Fruit fly (Drosophila melanogaster) whole organism, embryonic: ENCODE data around the gene Rab39.

Experiments used
- Blimp-1 ChIP-seq: fragments of 200-800 bp; sonication (Bioruptor generic); optimal IDR thresholded peaks from 3 replicates; lab custom pipeline; 2018; ENCODE audit warnings: missing biosample characterization, missing genetic modification characterization, mild to moderate bottlenecking, moderate library complexity, missing genetic modification reagents
- C15 ChIP-seq: fragments of 200-800 bp; sonication (Bioruptor generic); IDR thresholded peaks from 3 replicates; pipeline ENCODE4 v1.3.6; 2022; ENCODE audit warnings: missing biosample characterization, missing genetic modification characterization
- CG10321 ChIP-seq: fragments of 200-800 bp; sonication (Bioruptor generic); IDR thresholded peaks from 2 replicates; pipeline ENCODE4 v1.3.6; 2022; ENCODE audit warnings: missing biosample characterization, missing genetic modification characterization
- CG10543 ChIP-seq: fragments of 200-800 bp; sonication (Bioruptor generic); optimal IDR thresholded peaks from 3 replicates; lab custom pipeline; 2017; ENCODE audit warnings: missing biosample characterization, mild to moderate bottlenecking, missing genetic modification characterization, moderate library complexity
- CG14050 ChIP-seq: fragments of 200-800 bp; sonication (Bioruptor generic); IDR thresholded peaks from 3 replicates; pipeline ENCODE4 v1.3.6; 2022; ENCODE audit warnings: missing biosample characterization, missing genetic modification characterization
- CG15011 ChIP-seq: fragments of 200-800 bp; sonication (Bioruptor generic); optimal IDR thresholded peaks from 3 replicates; lab custom pipeline; 2018; ENCODE audit warnings: missing biosample characterization, mild to moderate bottlenecking, missing genetic modification characterization
- CG15601 ChIP-seq: fragments of 200-800 bp; sonication (Bioruptor generic); optimal IDR thresholded peaks from 3 replicates; lab custom pipeline; 2019; ENCODE audit warnings: missing biosample characterization, mild to moderate bottlenecking, missing genetic modification characterization, moderate library complexity
- CG1603 ChIP-seq: fragments of 200-800 bp; sonication (Bioruptor generic); optimal IDR thresholded peaks from 2 replicates; lab custom pipeline; 2019; ENCODE audit warnings: missing biosample characterization, mild to moderate bottlenecking, missing genetic modification characterization, moderate library complexity
- CG17328 ChIP-seq: fragments of 200-800 bp; sonication (Bioruptor generic); IDR thresholded peaks from 2 replicates; pipeline ENCODE4 v1.3.6; 2022; ENCODE audit warnings: missing biosample characterization, missing genetic modification characterization
- CG2116 ChIP-seq: fragments of 200-800 bp; sonication (Bioruptor generic); optimal IDR thresholded peaks from 3 replicates; lab custom pipeline; 2018; ENCODE audit warnings: missing biosample characterization, mild to moderate bottlenecking, missing genetic modification characterization
- CG30431 ChIP-seq: fragments of 200-800 bp; sonication (Bioruptor generic); optimal IDR thresholded peaks from 2 replicates; lab custom pipeline; 2017; ENCODE audit warnings: missing biosample characterization, missing genetic modification characterization
- CG34224 ChIP-seq: fragments of 200-800 bp; sonication (Bioruptor generic); IDR thresholded peaks from 3 replicates; pipeline ENCODE4 v1.3.6; 2022; ENCODE audit warnings: missing biosample characterization, missing genetic modification characterization; ENCODE audit not compliant: partially characterized antibody
- CG3838 ChIP-seq: fragments of 200-800 bp; sonication (Bioruptor generic); optimal IDR thresholded peaks from 3 replicates; lab custom pipeline; 2016; ENCODE audit warnings: missing biosample characterization, missing genetic modification characterization
- CG42726 ChIP-seq: fragments of 200-800 bp; sonication (Bioruptor generic); IDR thresholded peaks from 2 replicates; pipeline ENCODE4 v1.3.6; 2022; ENCODE audit warnings: missing biosample characterization, missing genetic modification characterization; ENCODE audit not compliant: partially characterized antibody
- CG4282 ChIP-seq: fragments of 200-800 bp; sonication (Bioruptor generic); optimal IDR thresholded peaks from 2 replicates; lab custom pipeline; 2016; ENCODE audit warnings: missing biosample characterization, missing genetic modification characterization
- CG4617 ChIP-seq: fragments of 200-800 bp; sonication (Bioruptor generic); optimal IDR thresholded peaks from 3 replicates; lab custom pipeline; 2016; ENCODE audit warnings: missing biosample characterization, missing genetic modification characterization, borderline replicate concordance
- CG4730 ChIP-seq: fragments of 200-800 bp; sonication (Bioruptor generic); IDR thresholded peaks from 2 replicates; pipeline ENCODE4 v1.3.6; 2022; ENCODE audit warnings: missing biosample characterization, missing genetic modification characterization
- CG4820 ChIP-seq: fragments of 200-800 bp; sonication (Bioruptor generic); optimal IDR thresholded peaks from 3 replicates; lab custom pipeline; 2016; ENCODE audit warnings: missing biosample characterization, missing genetic modification characterization
- CG4854 ChIP-seq: fragments of 200-800 bp; sonication (Bioruptor generic); optimal IDR thresholded peaks from 2 replicates; lab custom pipeline; 2016; ENCODE audit warnings: missing biosample characterization, missing genetic modification characterization, inconsistent platforms
- CG6272 ChIP-seq: fragments of 200-800 bp; sonication (Bioruptor generic); IDR thresholded peaks from 2 replicates; pipeline ENCODE4 v1.3.6; 2022; ENCODE audit warnings: missing biosample characterization, missing genetic modification characterization
- CG8388 ChIP-seq: fragments of 200-800 bp; sonication (Bioruptor generic); optimal IDR thresholded peaks from 2 replicates; lab custom pipeline; 2019; ENCODE audit warnings: missing biosample characterization, mild to moderate bottlenecking, missing genetic modification characterization, moderate library complexity
- HHEX ChIP-seq: fragments of 200-800 bp; sonication (Bioruptor generic); optimal IDR thresholded peaks from 3 replicates; lab custom pipeline; 2017; ENCODE audit warnings: missing biosample characterization, mild to moderate bottlenecking, missing genetic modification characterization, missing genetic modification reagents
- Hmx ChIP-seq: fragments of 200-800 bp; sonication (Bioruptor generic); optimal IDR thresholded peaks from 2 replicates; lab custom pipeline; 2016; ENCODE audit warnings: missing biosample characterization, missing genetic modification characterization
- MESR4 ChIP-seq: fragments of 200-800 bp; sonication (Bioruptor generic); optimal IDR thresholded peaks from 2 replicates; lab custom pipeline; 2018; ENCODE audit warnings: missing biosample characterization, mild to moderate bottlenecking, missing genetic modification characterization, moderate library complexity
- Nf-YB ChIP-seq: fragments of 200-800 bp; sonication (Bioruptor generic); optimal IDR thresholded peaks from 3 replicates; lab custom pipeline; 2019; ENCODE audit warnings: missing biosample characterization, mild to moderate bottlenecking, missing genetic modification characterization, moderate library complexity
- Rfx ChIP-seq: fragments of 200-800 bp; sonication (Bioruptor generic); IDR thresholded peaks from 2 replicates; pipeline ENCODE4 v1.3.6; 2022; ENCODE audit warnings: missing biosample characterization, missing genetic modification characterization
- Sry-β ChIP-seq: fragments of 200-800 bp; sonication (Bioruptor generic); optimal IDR thresholded peaks from 2 replicates; lab custom pipeline; 2018; ENCODE audit warnings: missing biosample characterization, mild to moderate bottlenecking, missing genetic modification characterization, moderate library complexity
- Vsx1 ChIP-seq: fragments of 200-800 bp; sonication (Bioruptor generic); optimal IDR thresholded peaks from 2 replicates; lab custom pipeline; 2017; ENCODE audit warnings: missing biosample characterization, mild to moderate bottlenecking, missing genetic modification characterization, missing genetic modification reagents
- ab ChIP-seq: fragments of 200-800 bp; sonication (Bioruptor generic); optimal IDR thresholded peaks from 2 replicates; lab custom pipeline; 2016; ENCODE audit warnings: missing biosample characterization, missing genetic modification characterization
- btn ChIP-seq: fragments of 200-800 bp; sonication (Bioruptor generic); optimal IDR thresholded peaks from 2 replicates; lab custom pipeline; 2016; ENCODE audit warnings: missing biosample characterization, missing genetic modification characterization
- caup ChIP-seq: fragments of 200-800 bp; sonication (Bioruptor generic); optimal IDR thresholded peaks from 3 replicates; lab custom pipeline; 2017; ENCODE audit warnings: missing biosample characterization, mild to moderate bottlenecking, missing genetic modification characterization, moderate library complexity; ENCODE audit not compliant: severe bottlenecking
- cg ChIP-seq: fragments of 200-800 bp; sonication (Bioruptor generic); optimal IDR thresholded peaks from 3 replicates; lab custom pipeline; 2019; ENCODE audit warnings: missing biosample characterization, mild to moderate bottlenecking, missing genetic modification characterization, moderate library complexity
- corto ChIP-seq: fragments of 200-800 bp; sonication (Bioruptor generic); optimal IDR thresholded peaks from 2 replicates; lab custom pipeline; 2016; ENCODE audit warnings: missing biosample characterization, mild to moderate bottlenecking, missing genetic modification characterization, moderate library complexity
- crol ChIP-seq: fragments of 200-800 bp; sonication (Bioruptor generic); IDR thresholded peaks from 2 replicates; pipeline ENCODE4 v1.3.6; 2022; ENCODE audit warnings: missing biosample characterization, missing genetic modification characterization
- emc ChIP-seq: fragments of 200-800 bp; sonication (Bioruptor generic); optimal IDR thresholded peaks from 2 replicates; lab custom pipeline; 2016; ENCODE audit warnings: missing biosample characterization, missing genetic modification characterization
- en ChIP-seq: fragments of 200-800 bp; sonication (Bioruptor generic); optimal IDR thresholded peaks from 2 replicates; lab custom pipeline; 2016; ENCODE audit warnings: missing biosample characterization, missing genetic modification characterization
- eyg ChIP-seq: fragments of 200-800 bp; sonication (Bioruptor generic); optimal IDR thresholded peaks from 3 replicates; lab custom pipeline; 2016; ENCODE audit warnings: missing biosample characterization, missing genetic modification characterization
- fd3F ChIP-seq: fragments of 200-800 bp; sonication (Bioruptor generic); optimal IDR thresholded peaks from 2 replicates; lab custom pipeline; 2018; ENCODE audit warnings: missing biosample characterization, mild to moderate bottlenecking, missing genetic modification characterization, moderate library complexity
- grn ChIP-seq: fragments of 200-800 bp; sonication (Bioruptor generic); optimal IDR thresholded peaks from 3 replicates; lab custom pipeline; 2017; ENCODE audit warnings: missing biosample characterization, missing genetic modification characterization
- kni ChIP-seq: fragments of 200-800 bp; sonication (Bioruptor generic); optimal IDR thresholded peaks from 3 replicates; lab custom pipeline; 2017; ENCODE audit warnings: mild to moderate bottlenecking, missing biosample characterization, missing genetic modification reagents, missing genetic modification characterization
- lbe ChIP-seq: fragments of 200-800 bp; sonication (Bioruptor generic); optimal IDR thresholded peaks from 2 replicates; lab custom pipeline; 2016; ENCODE audit warnings: missing biosample characterization, mild to moderate bottlenecking, missing genetic modification characterization
- mirr ChIP-seq: fragments of 200-800 bp; sonication (Bioruptor generic); optimal IDR thresholded peaks from 3 replicates; lab custom pipeline; 2018; ENCODE audit warnings: missing biosample characterization, mild to moderate bottlenecking, missing genetic modification characterization
- pum ChIP-seq: fragments of 200-800 bp; sonication (Bioruptor generic); optimal IDR thresholded peaks from 2 replicates; lab custom pipeline; 2016; ENCODE audit warnings: missing biosample characterization, missing genetic modification characterization
- schlank ChIP-seq: fragments of 200-800 bp; sonication (Bioruptor generic); optimal IDR thresholded peaks from 2 replicates; lab custom pipeline; 2018; ENCODE audit warnings: missing biosample characterization, mild to moderate bottlenecking, missing genetic modification characterization
- tio ChIP-seq: fragments of 200-800 bp; sonication (Bioruptor generic); optimal IDR thresholded peaks from 2 replicates; lab custom pipeline; 2017; ENCODE audit warnings: missing biosample characterization, missing genetic modification characterization, inconsistent platforms
- twi ChIP-seq: fragments of 200-800 bp; optimal IDR thresholded peaks from 2 replicates; lab custom pipeline; 2019; ENCODE audit warnings: missing biosample characterization, mild to moderate bottlenecking, missing genetic modification characterization, moderate library complexity
- tx ChIP-seq: fragments of 200-800 bp; sonication (Bioruptor generic); optimal IDR thresholded peaks from 2 replicates; lab custom pipeline; 2016; ENCODE audit warnings: missing biosample characterization, missing genetic modification characterization
- vnd ChIP-seq: fragments of 200-800 bp; sonication (Bioruptor generic); IDR thresholded peaks from 3 replicates; pipeline ENCODE4 v1.3.6; 2022; ENCODE audit warnings: missing biosample characterization, missing genetic modification characterization; ENCODE audit not compliant: partially characterized antibody
- wek ChIP-seq: fragments of 200-800 bp; sonication (Bioruptor generic); optimal IDR thresholded peaks from 3 replicates; lab custom pipeline; 2018; ENCODE audit warnings: missing biosample characterization, mild to moderate bottlenecking, missing genetic modification characterization, moderate library complexity
- z ChIP-seq: fragments of 200-800 bp; sonication (Bioruptor generic); IDR thresholded peaks from 3 replicates; pipeline ENCODE4 v1.3.6; 2022; ENCODE audit warnings: missing biosample characterization, missing genetic modification characterization

Gene Rab39

DNA sequence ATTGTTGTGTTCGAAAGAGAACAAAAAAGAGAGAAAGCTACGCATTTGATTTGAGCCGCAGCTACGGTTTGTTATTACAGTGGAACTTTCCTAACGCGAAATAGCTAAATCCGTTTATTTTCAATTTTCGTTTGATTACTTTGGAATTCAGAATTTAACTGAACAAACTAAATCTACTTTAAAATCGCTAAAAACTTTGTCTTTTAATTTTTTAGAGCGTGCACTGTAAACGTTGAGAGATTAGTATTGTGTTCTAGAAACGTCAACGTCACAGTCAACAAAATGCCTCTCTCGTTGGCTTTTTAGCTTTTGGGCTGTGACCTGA is 42.0 kb upstream of the Rab39 start (continued):
- TF ChIP-seq CG4282 (GFP tag; lab: Kevin White, UChicago), result no peak
- peak; percentile 43 for TF ChIP-seq CG4854 (GFP tag; lab: Kevin White, UChicago)
- TF ChIP-seq Nf-YB (GFP tag; lab: Kevin White, UChicago), result peak; percentile 14
- TF ChIP-seq grn (GFP tag; lab: Kevin White, UChicago), result no peak
- TF ChIP-seq C15, result 0 out of 3 replicates have a peak, but pooled peaks have one; percentile 28
- TF ChIP-seq CG4730 (GFP tag; lab: Robert Waterston, UW), result peak; percentile 48; the same call in 1 of the 2 replicates
- 0 out of 3 replicates have a peak, but pooled peaks have one; percentile 21 for TF ChIP-seq CG34224 (GFP tag; lab: Robert Waterston, UW)
- TF ChIP-seq caup (GFP tag; lab: Kevin White, UChicago), result peak; percentile 54
- peak; percentile 70 for TF ChIP-seq CG17328
- peak; percentile 66 for TF ChIP-seq HHEX
- TF ChIP-seq CG2116 (GFP tag; lab: Kevin White, UChicago), result no peak
- TF ChIP-seq mirr (GFP tag; lab: Kevin White, UChicago), result no peak
- TF ChIP-seq CG6272, result peak; percentile 56; the same call in 1 of the 2 replicates
- TF ChIP-seq crol (GFP tag; lab: Robert Waterston, UW), result no peak
- no peak for TF ChIP-seq lbe (GFP tag; lab: Kevin White, UChicago)
- peak; percentile 45 for TF ChIP-seq schlank (tag; lab: Kevin White, UChicago)
- no peak for TF ChIP-seq cg
- TF ChIP-seq CG30431 (GFP tag; lab: Kevin White, UChicago), result no peak
- TF ChIP-seq CG10543 (GFP tag; lab: Kevin White, UChicago), result no peak
- TF ChIP-seq ab (GFP tag; lab: Kevin White, UChicago), result peak; percentile 1
- TF ChIP-seq CG42726 (GFP tag; lab: Robert Waterston, UW), result no peak
- peak; percentile 56 for TF ChIP-seq pum (GFP tag; lab: Kevin White, UChicago)
- peak; percentile 33 for TF ChIP-seq en (GFP tag; lab: Kevin White, UChicago)
- no peak for TF ChIP-seq twi (tag; lab: Kevin White, UChicago)
- peak; percentile 48 for TF ChIP-seq CG15011
- TF ChIP-seq tx (GFP tag; lab: Kevin White, UChicago), result peak; percentile 30
- peak; percentile 15 for TF ChIP-seq CG4820 (GFP tag; lab: Kevin White, UChicago)
- TF ChIP-seq emc, result peak; percentile 31
- no peak for TF ChIP-seq MESR4 (GFP tag; lab: Kevin White, UChicago)
- TF ChIP-seq kni, result no peak
- peak; percentile 54 for TF ChIP-seq fd3F (GFP tag; lab: Kevin White, UChicago)
- TF ChIP-seq btn (GFP tag; lab: Kevin White, UChicago), result no peak
- peak; percentile 16 for TF ChIP-seq eyg (GFP tag; lab: Kevin White, UChicago)
- TF ChIP-seq wek, result no peak
- no peak for TF ChIP-seq Vsx1 (GFP tag; lab: Kevin White, UChicago)
- no peak for TF ChIP-seq Sry-β (GFP tag; lab: Kevin White, UChicago)
- TF ChIP-seq CG1603, result peak; percentile 66
- 0 out of 3 replicates have a peak, but pooled peaks have one; percentile 6 for TF ChIP-seq z
- peak; percentile 84 for TF ChIP-seq Rfx (GFP tag; lab: Robert Waterston, UW)
- no peak for TF ChIP-seq CG4617
- peak; percentile 37 for TF ChIP-seq tio (GFP tag; lab: Kevin White, UChicago)
- no peak for TF ChIP-seq corto (GFP tag; lab: Kevin White, UChicago)
- no peak for TF ChIP-seq CG3838 (GFP tag; lab: Kevin White, UChicago)
- TF ChIP-seq CG10321 (GFP tag; lab: Robert Waterston, UW), result peak; percentile 43; the same call in 1 of the 2 replicates
- TF ChIP-seq Blimp-1, result peak; percentile 69
- peak; percentile 15 for TF ChIP-seq CG15601
- TF ChIP-seq Hmx (GFP tag; lab: Kevin White, UChicago), result no peak
- TF ChIP-seq CG14050 (GFP tag; lab: Robert Waterston, UW), result peak; percentile 62; the same call in 2 of the 3 replicates
- TF ChIP-seq CG8388 (GFP tag; lab: Kevin White, UChicago), result peak; percentile 66
- no peak for TF ChIP-seq vnd
